Fruit fly (Drosophila melanogaster): ENCODE results near the gene CG10064.

CG10064 gene

dm6 chr3L:7003132-7003531, 35.4 kb upstream of the CG10064 start:
- TF ChIP-seq CG7101 (tag; optimal IDR thresholded peaks at IDR 0.05) (no peak), tj (GFP tag; optimal IDR thresholded peaks at IDR 0.05) (no peak), cnc (optimal IDR thresholded peaks at IDR 0.05) (no peak), CG5204 (GFP tag; optimal IDR thresholded peaks at IDR 0.05) (no peak), Clk (GFP tag; optimal IDR thresholded peaks at IDR 0.05) (no peak), CG12768 (GFP tag; optimal IDR thresholded peaks at IDR 0.05) (no peak), ovo (GFP tag; optimal IDR thresholded peaks at IDR 0.05) (no peak), CG33017 (tag; optimal IDR thresholded peaks at IDR 0.05) (no peak)

dm6 chr3L:7002355-7002754, 34.7 kb upstream of the CG10064 start:
- TF ChIP-seq toe (GFP tag; optimal IDR thresholded peaks at IDR 0.05): no peak
- TF ChIP-seq Mnt (GFP tag; optimal IDR thresholded peaks at IDR 0.05): no peak
- peak; percentile 81 for TF ChIP-seq tj (GFP tag; optimal IDR thresholded peaks at IDR 0.05)

- TF ChIP-seq cic (GFP tag; optimal IDR thresholded peaks at IDR 0.05) (no peak), bab1 (GFP tag; optimal IDR thresholded peaks at IDR 0.05) (no peak), CG14711 (tag; optimal IDR thresholded peaks at IDR 0.05) (no peak), pad (GFP tag; optimal IDR thresholded peaks at IDR 0.05) (no peak), kay (GFP tag; ENCODE audit: borderline replicate concordance) (no peak), cnc (optimal IDR thresholded peaks at IDR 0.05) (no peak), CG33017 (tag; optimal IDR thresholded peaks at IDR 0.05) (no peak), CG12768 (GFP tag; optimal IDR thresholded peaks at IDR 0.05) (no peak), Clk (GFP tag; optimal IDR thresholded peaks at IDR 0.05) (no peak), Crg-1 (GFP tag; optimal IDR thresholded peaks at IDR 0.05) (no peak), tj (GFP tag; optimal IDR thresholded peaks at IDR 0.05) (no peak), CG5204 (GFP tag; optimal IDR thresholded peaks at IDR 0.05) (no peak), toe (GFP tag; optimal IDR thresholded peaks at IDR 0.05) (no peak)
Observed at dm6 chr3L:7001855-7002254, 34.2 kb upstream of the CG10064 start.

dm6 chr3L:6999993-7000392, 32.3 kb upstream of the CG10064 start:
- TF ChIP-seq CG7101 (tag; optimal IDR thresholded peaks at IDR 0.05) (no peak), kay (GFP tag; ENCODE audit: borderline replicate concordance) (no peak), CG14711 (tag; optimal IDR thresholded peaks at IDR 0.05) (no peak), cic (GFP tag; optimal IDR thresholded peaks at IDR 0.05) (no peak), Clk (GFP tag; optimal IDR thresholded peaks at IDR 0.05) (no peak), cnc (optimal IDR thresholded peaks at IDR 0.05) (no peak), CG11617 (GFP tag; optimal IDR thresholded peaks at IDR 0.05) (no peak), pad (GFP tag; optimal IDR thresholded peaks at IDR 0.05) (no peak), CG12768 (GFP tag; optimal IDR thresholded peaks at IDR 0.05) (no peak), CG1620 (GFP tag; optimal IDR thresholded peaks at IDR 0.05) (no peak), CG7045 (GFP tag; optimal IDR thresholded peaks at IDR 0.05) (no peak), Crg-1 (GFP tag; optimal IDR thresholded peaks at IDR 0.05) (no peak), tj (GFP tag; optimal IDR thresholded peaks at IDR 0.05) (no peak), Mnt (GFP tag; optimal IDR thresholded peaks at IDR 0.05) (no peak), toe (GFP tag; optimal IDR thresholded peaks at IDR 0.05) (no peak), CG33017 (tag; optimal IDR thresholded peaks at IDR 0.05) (no peak), CG5204 (GFP tag; optimal IDR thresholded peaks at IDR 0.05) (no peak)

dm6 chr3L:6998692-6999091, 31.0 kb upstream of the CG10064 start, which contains the start of gene Mp:
Mp (plus strand) TSS chr3L:6998843.
- no peak for TF ChIP-seq Hr96 (GFP tag; optimal IDR thresholded peaks at IDR 0.05)
- TF ChIP-seq kay (GFP tag; ENCODE audit: borderline replicate concordance): no peak
- peak; percentile 78 for TF ChIP-seq Mnt (GFP tag; optimal IDR thresholded peaks at IDR 0.05)
- TF ChIP-seq Crg-1 (GFP tag; optimal IDR thresholded peaks at IDR 0.05): no peak
- TF ChIP-seq tj (GFP tag; optimal IDR thresholded peaks at IDR 0.05): no peak
- TF ChIP-seq bab1 (GFP tag; optimal IDR thresholded peaks at IDR 0.05): peak; percentile 12

- TF ChIP-seq toe (GFP tag; optimal IDR thresholded peaks at IDR 0.05) (no peak), pad (GFP tag; optimal IDR thresholded peaks at IDR 0.05) (no peak), CG7101 (tag; optimal IDR thresholded peaks at IDR 0.05) (no peak), Clk (GFP tag; optimal IDR thresholded peaks at IDR 0.05) (no peak), CG12768 (GFP tag; optimal IDR thresholded peaks at IDR 0.05) (no peak), CG11617 (GFP tag; optimal IDR thresholded peaks at IDR 0.05) (no peak), Crg-1 (GFP tag; optimal IDR thresholded peaks at IDR 0.05) (no peak), CG33017 (tag; optimal IDR thresholded peaks at IDR 0.05) (no peak)
Observed at dm6 chr3L:6997410-6997809, 29.7 kb upstream of the CG10064 start.

dm6 chr3L:6996907-6997306, 29.2 kb upstream of the CG10064 start:
- TF ChIP-seq kay (GFP tag; ENCODE audit: borderline replicate concordance) (peak; percentile 0), Crg-1 (GFP tag; optimal IDR thresholded peaks at IDR 0.05) (no peak), cic (GFP tag; optimal IDR thresholded peaks at IDR 0.05) (no peak)

- no peak for TF ChIP-seq bab1 (GFP tag; optimal IDR thresholded peaks at IDR 0.05)
- no peak for TF ChIP-seq Crg-1 (GFP tag; optimal IDR thresholded peaks at IDR 0.05)
- TF ChIP-seq ovo (GFP tag; optimal IDR thresholded peaks at IDR 0.05): no peak
- no peak for TF ChIP-seq Clk (GFP tag; optimal IDR thresholded peaks at IDR 0.05)
- TF ChIP-seq CG11617 (GFP tag; optimal IDR thresholded peaks at IDR 0.05): no peak
- no peak for TF ChIP-seq cnc (optimal IDR thresholded peaks at IDR 0.05)
- no peak for TF ChIP-seq CG7045 (GFP tag; optimal IDR thresholded peaks at IDR 0.05)
- no peak for TF ChIP-seq kay (GFP tag; ENCODE audit: borderline replicate concordance)
- no peak for TF ChIP-seq tj (GFP tag; optimal IDR thresholded peaks at IDR 0.05)
- TF ChIP-seq CG1620 (GFP tag; optimal IDR thresholded peaks at IDR 0.05): no peak
- TF ChIP-seq CG33017 (tag; optimal IDR thresholded peaks at IDR 0.05): no peak
- TF ChIP-seq Hr96 (GFP tag; optimal IDR thresholded peaks at IDR 0.05): no peak
- TF ChIP-seq cic (GFP tag; optimal IDR thresholded peaks at IDR 0.05): no peak
- TF ChIP-seq Mnt (GFP tag; optimal IDR thresholded peaks at IDR 0.05): no peak
Observed at dm6 chr3L:6995364-6995749, 27.7 kb upstream of the CG10064 start.
